Worm (Caenorhabditis elegans) whole organism, L4 larva: Measurements from ENCODE around the gene Y43B11AR.1.

ENCODE experiments used
- D1046.2 ChIP-seq: fragments of 200-800 bp; sonication (Bioruptor generic); IDR thresholded peaks from 2 replicates; pipeline ENCODE4 v1.3.6; 2022; ENCODE audit warnings: missing genetic modification characterization, missing compliant biosample characterization
- F37D6.2 ChIP-seq: sonication (generic microtip); optimal IDR thresholded peaks from 2 replicates; lab custom pipeline; 2016; ENCODE audit warnings: mild to moderate bottlenecking, missing genetic modification characterization, missing compliant biosample characterization
- T26A8.4 ChIP-seq: fragments of 200-800 bp; sonication (Bioruptor generic); IDR thresholded peaks from 2 replicates; pipeline ENCODE4 v1.3.6; 2022; ENCODE audit warnings: missing genetic modification characterization, missing compliant biosample characterization
- Y105C5A.15 ChIP-seq: fragments of 200-800 bp; sonication (Bioruptor generic); IDR thresholded peaks from 2 replicates; pipeline ENCODE4 v1.3.6; 2022; ENCODE audit warnings: missing genetic modification characterization, missing compliant biosample characterization
- Y48G9A.11 ChIP-seq: fragments of 200-800 bp; sonication (Bioruptor generic); IDR thresholded peaks from 2 replicates; pipeline ENCODE4 v1.3.6; 2022; ENCODE audit warnings: missing genetic modification reagents, missing genetic modification characterization, missing compliant biosample characterization
- ZK337.2 ChIP-seq: fragments of 200-800 bp; sonication (Bioruptor generic); IDR thresholded peaks from 2 replicates; pipeline ENCODE4 v1.3.6; 2022; ENCODE audit warnings: missing genetic modification reagents, missing genetic modification characterization, missing compliant biosample characterization
- ZK546.5 ChIP-seq, 2 experiments: sonication (generic microtip); optimal IDR thresholded peaks; 2 replicates each; lab custom pipeline; 2017; ENCODE audit warnings: missing biosample characterization in 2 of 2, missing genetic modification characterization in 2 of 2
- aha-1 ChIP-seq: fragments of 150-350 bp; peaks from one replicate; lab custom pipeline; 2014; ENCODE audit warnings: missing biosample characterization, missing genetic modification characterization
- aly-2 ChIP-seq: sonication (generic microtip); optimal IDR thresholded peaks from 2 replicates; lab custom pipeline; 2018; ENCODE audit warnings: missing biosample characterization, missing genetic modification characterization
- ama-1 ChIP-seq: fragments of 150-350 bp; optimal IDR thresholded peaks from 2 replicates; lab custom pipeline; 2014; ENCODE audit warnings: inconsistent platforms, mixed read lengths
- arid-1 ChIP-seq: fragments of 200-800 bp; sonication (Bioruptor generic); conservative IDR thresholded peaks from 2 replicates; pipeline ENCODE4 v1.3.6; 2022; ENCODE audit warnings: missing genetic modification reagents, missing genetic modification characterization, missing compliant biosample characterization
- ceh-20 ChIP-seq: fragments of 200-800 bp; sonication (Bioruptor generic); IDR thresholded peaks from 2 replicates; pipeline ENCODE4 v1.3.6; 2022; ENCODE audit warnings: missing genetic modification reagents, missing genetic modification characterization, missing compliant biosample characterization
- ceh-44 ChIP-seq: fragments of 200-800 bp; sonication (Bioruptor generic); IDR thresholded peaks from 2 replicates; pipeline ENCODE4 v1.3.6; 2022; ENCODE audit warnings: missing genetic modification reagents, missing genetic modification characterization, missing compliant biosample characterization
- ctbp-1 ChIP-seq: fragments of 200-800 bp; sonication (Bioruptor generic); IDR thresholded peaks from 2 replicates; pipeline ENCODE4 v1.3.6; 2022; ENCODE audit warnings: missing genetic modification reagents, missing genetic modification characterization, missing compliant biosample characterization
- daf-12 ChIP-seq: fragments of 150-350 bp; optimal IDR thresholded peaks from 2 replicates; lab custom pipeline; 2014; ENCODE audit warnings: missing biosample characterization, missing genetic modification reagents, missing genetic modification characterization
- daf-19 ChIP-seq: fragments of 200-800 bp; sonication (Bioruptor generic); conservative IDR thresholded peaks from 2 replicates; pipeline ENCODE4 v1.3.6; 2022; ENCODE audit warnings: missing genetic modification characterization, missing compliant biosample characterization
- dmd-6 ChIP-seq: fragments of 200-800 bp; sonication (Bioruptor generic); IDR thresholded peaks from 2 replicates; pipeline ENCODE4 v1.3.6; 2022; ENCODE audit warnings: missing genetic modification reagents, missing genetic modification characterization, missing compliant biosample characterization
- dmd-8 ChIP-seq: fragments of 200-800 bp; sonication (Bioruptor generic); IDR thresholded peaks from 2 replicates; pipeline ENCODE4 v1.3.6; 2022; ENCODE audit warnings: missing genetic modification characterization, missing compliant biosample characterization
- dmd-9 ChIP-seq: fragments of 200-800 bp; sonication (Bioruptor generic); IDR thresholded peaks from 2 replicates; pipeline ENCODE4 v1.3.6; 2022; ENCODE audit warnings: missing genetic modification reagents, missing genetic modification characterization, missing compliant biosample characterization
- duxl-1 ChIP-seq: sonication (generic microtip); optimal IDR thresholded peaks from 2 replicates; lab custom pipeline; 2016; ENCODE audit warnings: mild to moderate bottlenecking, missing genetic modification characterization, moderate library complexity, missing compliant biosample characterization; ENCODE audit not compliant: poor library complexity
- dve-1 ChIP-seq: sonication (generic microtip); optimal IDR thresholded peaks from 2 replicates; lab custom pipeline; 2017; ENCODE audit warnings: antibody characterized with exemption, mild to moderate bottlenecking, missing genetic modification characterization, missing compliant biosample characterization; ENCODE audit not compliant: insufficient read depth
- fkh-10 ChIP-seq: fragments of 150-350 bp; optimal IDR thresholded peaks from 2 replicates; lab custom pipeline; 2014; ENCODE audit warnings: missing biosample characterization, missing genetic modification reagents, missing genetic modification characterization
- hif-1 ChIP-seq, 2 experiments: sonication (generic microtip); optimal IDR thresholded peaks; 2 replicates each; lab custom pipeline; 2016 to 2017; ENCODE audit warnings: missing compliant biosample characterization in 2 of 2, missing genetic modification characterization in 2 of 2, missing genetic modification reagents in 2 of 2, missing genotype in 2 of 2, mild to moderate bottlenecking in 1 of 2
- hlh-11 ChIP-seq: fragments of 200-800 bp; sonication (Bioruptor generic); optimal IDR thresholded peaks from 2 replicates; lab custom pipeline; 2018; ENCODE audit warnings: mild to moderate bottlenecking, missing genetic modification characterization, missing compliant biosample characterization
- jun-1 ChIP-seq: fragments of 150-350 bp; optimal IDR thresholded peaks from 2 replicates; lab custom pipeline; 2014; ENCODE audit warnings: missing biosample characterization, missing genetic modification reagents, missing genetic modification characterization
- lim-7 ChIP-seq: fragments of 200-800 bp; sonication (Bioruptor generic); IDR thresholded peaks from 2 replicates; pipeline ENCODE4 v1.3.6; 2022; ENCODE audit warnings: missing genetic modification characterization, missing compliant biosample characterization
- lin-13 ChIP-seq: fragments of 150-350 bp; optimal IDR thresholded peaks from 2 replicates; lab custom pipeline; 2014; ENCODE audit warnings: missing biosample characterization, missing genetic modification reagents, missing genetic modification characterization
- lin-15B ChIP-seq: fragments of 150-350 bp; sonication (generic microtip); optimal IDR thresholded peaks from 3 replicates; lab custom pipeline; 2014; ENCODE audit warnings: missing biosample characterization, missing genetic modification characterization
- lin-29 ChIP-seq: fragments of 200-800 bp; sonication (Bioruptor generic); IDR thresholded peaks from 2 replicates; pipeline ENCODE4 v1.3.6; 2022; ENCODE audit warnings: missing genetic modification reagents, missing genetic modification characterization, missing compliant biosample characterization
- lin-39 ChIP-seq: fragments of 150-350 bp; optimal IDR thresholded peaks from 2 replicates; lab custom pipeline; 2014; ENCODE audit warnings: missing biosample characterization, missing genetic modification reagents, missing genetic modification characterization
- lir-3 ChIP-seq: sonication (generic microtip); optimal IDR thresholded peaks from 2 replicates; lab custom pipeline; 2016; ENCODE audit warnings: mild to moderate bottlenecking, missing genetic modification characterization, missing compliant biosample characterization
- mdl-1 ChIP-seq, 2 experiments: fragments of 150-350 bp in 1 of 2; sonication (generic microtip) in 1 of 2; optimal IDR thresholded peaks; 2 replicates each; lab custom pipeline; 2014 to 2017; ENCODE audit warnings: missing biosample characterization in 2 of 2, missing genetic modification characterization in 2 of 2
- mep-1 ChIP-seq: fragments of 150-350 bp; sonication (generic microtip); optimal IDR thresholded peaks from 3 replicates; lab custom pipeline; 2014; ENCODE audit warnings: missing biosample characterization, missing genetic modification characterization
- nhr-102 ChIP-seq: sonication (generic microtip); optimal IDR thresholded peaks from 2 replicates; lab custom pipeline; 2016; ENCODE audit warnings: mild to moderate bottlenecking, missing genetic modification characterization, moderate library complexity, missing compliant biosample characterization
- nhr-28 ChIP-seq: fragments of 150-350 bp; optimal IDR thresholded peaks from 2 replicates; lab custom pipeline; 2014; ENCODE audit warnings: missing biosample characterization, missing genetic modification characterization
- nhr-42 ChIP-seq: fragments of 200-800 bp; sonication (Bioruptor generic); IDR thresholded peaks from 2 replicates; pipeline ENCODE4 v1.3.6; 2022; ENCODE audit warnings: missing genetic modification characterization, missing compliant biosample characterization
- nhr-48 ChIP-seq: sonication (generic microtip); optimal IDR thresholded peaks from 2 replicates; lab custom pipeline; 2016; ENCODE audit warnings: mild to moderate bottlenecking, missing genetic modification characterization, missing compliant biosample characterization
- nhr-6 ChIP-seq: fragments of 150-350 bp; optimal IDR thresholded peaks from 2 replicates; lab custom pipeline; 2014; ENCODE audit warnings: missing biosample characterization, missing genetic modification characterization
- nhr-76 ChIP-seq: fragments of 150-350 bp; optimal IDR thresholded peaks from 2 replicates; lab custom pipeline; 2014; ENCODE audit warnings: missing biosample characterization, missing genetic modification characterization
- nhr-77 ChIP-seq: fragments of 150-350 bp; optimal IDR thresholded peaks from 2 replicates; lab custom pipeline; 2014; ENCODE audit warnings: missing biosample characterization, missing genetic modification characterization
- pha-4 ChIP-seq, 2 experiments: fragments of 150-350 bp in 1 of 2; fragments of 200-800 bp in 1 of 2; sonication (Bioruptor generic) in 1 of 2; IDR thresholded peaks in 1 of 2; optimal IDR thresholded peaks in 1 of 2; 2 replicates each; pipeline versions ENCODE4 v1.3.6 to Lab custom; 2014 to 2022; ENCODE audit warnings: missing genetic modification characterization in 2 of 2, missing genetic modification reagents in 2 of 2, missing biosample characterization in 1 of 2, missing compliant biosample characterization in 1 of 2
- rbr-2 ChIP-seq: sonication (generic microtip); optimal IDR thresholded peaks from 2 replicates; lab custom pipeline; 2016; ENCODE audit warnings: missing genotype, missing genetic modification characterization, missing compliant biosample characterization
- snpc-1.2 ChIP-seq: fragments of 200-800 bp; sonication (Bioruptor generic); IDR thresholded peaks from 2 replicates; pipeline ENCODE4 v1.3.6; 2022; ENCODE audit warnings: missing genetic modification reagents, missing genetic modification characterization, missing compliant biosample characterization
- unc-130 ChIP-seq: sonication (generic microtip); optimal IDR thresholded peaks from 2 replicates; lab custom pipeline; 2016; ENCODE audit warnings: missing genetic modification reagents, missing genetic modification characterization, missing compliant biosample characterization
- unc-62 ChIP-seq, 3 experiments: fragments of 150-350 bp in 1 of 3; sonication (generic microtip); optimal IDR thresholded peaks in 2 of 3; peaks in 1 of 3; 1 replicate in 1 of 3; 2 replicates in 2 of 3; lab custom pipeline; 2014 to 2017; ENCODE audit warnings: missing biosample characterization in 3 of 3, missing genetic modification characterization in 3 of 3, missing genetic modification reagents in 3 of 3, missing genotype in 1 of 3
- vab-7 ChIP-seq: fragments of 200-800 bp; sonication (Bioruptor generic); IDR thresholded peaks from 2 replicates; pipeline ENCODE4 v1.3.6; 2022; ENCODE audit warnings: missing genetic modification reagents, missing genetic modification characterization, missing compliant biosample characterization
- zag-1 ChIP-seq: fragments of 150-350 bp; optimal IDR thresholded peaks from 2 replicates; lab custom pipeline; 2014; ENCODE audit warnings: missing biosample characterization, missing genetic modification characterization
- zfp-2 ChIP-seq: sonication (generic microtip); optimal IDR thresholded peaks from 2 replicates; lab custom pipeline; 2016; ENCODE audit warnings: mild to moderate bottlenecking, missing genetic modification characterization, missing compliant biosample characterization
- zfp-3 ChIP-seq: fragments of 200-800 bp; sonication (Bioruptor generic); conservative IDR thresholded peaks from 2 replicates; pipeline ENCODE4 v1.3.6; 2022; ENCODE audit warnings: missing genetic modification reagents, missing genetic modification characterization, missing compliant biosample characterization

The Y43B11AR.1 gene

DNA sequence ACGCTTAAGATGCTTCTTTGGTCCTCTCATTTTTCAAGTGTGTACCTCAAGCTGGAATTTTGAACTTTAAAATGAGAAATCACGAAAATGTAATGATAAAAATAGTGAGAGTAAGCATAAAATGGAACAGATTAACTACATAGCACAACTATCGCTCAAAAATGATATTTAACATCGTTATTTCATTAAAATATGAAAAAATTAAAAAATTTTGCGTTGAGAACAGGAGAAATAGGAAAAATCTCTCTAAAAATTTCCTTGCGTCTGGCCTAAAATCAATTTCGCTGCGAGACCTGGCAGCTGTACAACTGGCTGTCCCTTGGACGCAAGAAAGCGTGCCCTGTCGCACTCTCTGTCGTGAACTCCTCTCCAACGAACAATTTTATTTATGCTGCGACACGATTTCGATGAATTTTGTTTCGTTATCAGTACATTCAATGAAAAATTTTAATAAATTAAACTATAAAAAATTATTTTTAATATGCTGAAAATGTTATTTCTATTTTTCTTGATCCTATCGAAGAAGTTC is 3.4 kb downstream of the Y43B11AR.1 start, which contains the start of gene rps-4 (continued):
- TF ChIP-seq zfp-2 (tag; lab: Kevin White, UChicago) (peak; percentile 51), snpc-1.2 (peak; percentile 74), nhr-42 (0 out of 2 replicates have a peak, but pooled peaks have one; percentile 66), nhr-6 (tag; lab: Kevin White, UChicago) (peak; percentile 85), nhr-77 (tag; lab: Kevin White, UChicago) (peak; percentile 86), Y105C5A.15 (GFP tag; lab: Robert Waterston, UW) (no peak), daf-12 (tag; lab: Kevin White, UChicago) (no peak), aly-2 (tag; lab: Kevin White, UChicago) (no peak), aha-1 (tag; lab: Kevin White, UChicago) (peak; percentile 97), zag-1 (no peak), ceh-20 (GFP tag; lab: Robert Waterston, UW) (peak; percentile 79), dmd-8 (GFP tag; lab: Robert Waterston, UW) (no peak), nhr-76 (tag; lab: Kevin White, UChicago) (no peak), T26A8.4 (GFP tag; lab: Robert Waterston, UW) (peak; percentile 77), nhr-102 (tag; lab: Kevin White, UChicago) (peak; percentile 61), fkh-10 (peak; percentile 83), lir-3 (tag; lab: Kevin White, UChicago) (no peak), ceh-44 (GFP tag; lab: Robert Waterston, UW) (0 out of 2 replicates have a peak, but pooled peaks have one; percentile 5), unc-62 (GFP tag; optimal IDR thresholded peaks at IDR 0.05 in 1 of 2; lab: Kevin White, UChicago) (peak in 1 of 2 experiments; percentile 41), unc-62 (tag; optimal IDR thresholded peaks at IDR 0.05; lab: Kevin White, UChicago) (no peak), nhr-28 (tag; lab: Kevin White, UChicago) (peak; percentile 87), daf-19 (GFP tag; lab: Robert Waterston, UW) (0 out of 2 replicates have a peak, but pooled peaks have one; percentile 64), unc-130 (GFP tag; lab: Kevin White, UChicago) (peak; percentile 42), duxl-1 (tag; lab: Kevin White, UChicago) (no peak), mep-1 (tag; lab: Kevin White, UChicago) (peak; percentile 89), arid-1 (GFP tag; lab: Robert Waterston, UW) (peak; percentile 58; the same call in 1 of the 2 replicates), Y48G9A.11 (GFP tag; lab: Robert Waterston, UW) (0 out of 2 replicates have a peak, but pooled peaks have one; percentile 46), dmd-6 (peak; percentile 83), ama-1 (lab: Kevin White, UChicago) (peak; percentile 43), jun-1 (tag; lab: Kevin White, UChicago) (peak; percentile 23), lin-39 (tag; lab: Kevin White, UChicago) (no peak), ZK337.2 (GFP tag; lab: Robert Waterston, UW) (0 out of 2 replicates have a peak, but pooled peaks have one; percentile 38), dve-1 (tag; lab: Kevin White, UChicago) (peak; percentile 96), lim-7 (GFP tag; lab: Robert Waterston, UW) (no peak), pha-4 (GFP tag; IDR thresholded peaks at IDR 0.05; lab: Robert Waterston, UW) (peak; percentile 68), pha-4 (tag; optimal IDR thresholded peaks at IDR 0.05; lab: Kevin White, UChicago) (peak; percentile 62), vab-7 (GFP tag; lab: Robert Waterston, UW) (peak; percentile 50; the same call in 1 of the 2 replicates), hif-1 (tag; optimal IDR thresholded peaks at IDR 0.05; lab: Kevin White, UChicago) (peak in 1 of 2 experiments; percentile 67), ZK546.5 (tag; optimal IDR thresholded peaks at IDR 0.05; lab: Kevin White, UChicago) (no peak), lin-13 (GFP tag; lab: Kevin White, UChicago) (peak; percentile 65), hlh-11 (peak; percentile 91), lin-29 (GFP tag; lab: Robert Waterston, UW) (no peak), zfp-3 (0 out of 2 replicates have a peak, but pooled peaks have one; percentile 39), lin-15B (tag; lab: Kevin White, UChicago) (peak; percentile 74), F37D6.2 (peak; percentile 59), mdl-1 (tag; optimal IDR thresholded peaks at IDR 0.05; lab: Kevin White, UChicago) (peak in 1 of 2 experiments; percentile 57), dmd-9 (GFP tag; lab: Robert Waterston, UW) (peak; percentile 69), nhr-48 (tag; lab: Kevin White, UChicago) (peak; percentile 53), ctbp-1 (GFP tag; lab: Robert Waterston, UW) (no peak), rbr-2 (tag; lab: Kevin White, UChicago) (peak; percentile 75), D1046.2 (GFP tag; lab: Robert Waterston, UW) (0 out of 2 replicates have a peak, but pooled peaks have one; percentile 36)
